Worm (Caenorhabditis elegans): Measurements from ENCODE around the gene clec-141.

Gene clec-141

DNA sequence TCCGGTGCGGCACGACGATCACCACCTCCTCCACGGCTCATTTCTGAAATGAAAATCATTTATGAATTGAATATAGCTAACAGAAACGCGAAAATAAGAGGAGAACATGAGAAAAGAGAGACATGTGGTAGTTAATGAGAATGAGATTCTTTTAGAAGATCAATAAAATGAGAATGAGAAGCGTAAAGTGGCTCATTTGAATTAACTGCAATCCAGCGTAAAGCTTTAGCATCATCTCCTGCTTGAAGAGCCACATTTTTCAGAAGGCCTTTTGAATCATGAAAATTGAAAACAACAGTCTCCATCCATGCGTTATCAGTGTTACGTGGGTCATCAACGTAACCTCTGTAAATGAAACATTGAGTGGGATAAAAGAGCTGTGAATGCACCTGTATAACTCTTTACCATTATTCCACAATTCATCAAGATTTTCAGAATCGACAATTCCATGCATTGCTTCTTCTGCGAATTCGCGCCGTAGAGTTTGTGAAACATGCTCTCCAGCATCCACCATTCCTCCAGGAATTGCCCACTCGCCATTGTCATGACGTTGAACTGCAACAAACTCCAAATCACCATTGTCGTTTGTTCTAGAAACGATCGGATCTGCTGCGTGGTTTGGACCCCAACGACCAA is 18.5 kb downstream of the clec-141 start, which contains the start of gene rsp-4:
TSS of gene rsp-4 (minus strand) at position 51 of the 636 bp plus-strand sequence.
- no peak for TF ChIP-seq ets-7 (tag; optimal IDR thresholded peaks at IDR 0.05)

- TF ChIP-seq tra-4 (tag; optimal IDR thresholded peaks at IDR 0.05) = no peak
- no peak for TF ChIP-seq B0310.2 (tag; optimal IDR thresholded peaks at IDR 0.05)
- TF ChIP-seq ceh-36 (tag; optimal IDR thresholded peaks at IDR 0.05) = no peak
- TF ChIP-seq hmg-4 (GFP tag; optimal IDR thresholded peaks at IDR 0.05) = no peak
- TF ChIP-seq tbx-37 (GFP tag; conservative IDR thresholded peaks at IDR 0.05) = no peak
- no peak for TF ChIP-seq ets-7 (tag; optimal IDR thresholded peaks at IDR 0.05)
- no peak for TF ChIP-seq sea-1 (GFP tag; conservative IDR thresholded peaks at IDR 0.05)
- TF ChIP-seq flt-1 (GFP tag; IDR thresholded peaks at IDR 0.05) = no peak
- no peak for TF ChIP-seq tbx-11 (GFP tag; IDR thresholded peaks at IDR 0.05)
- no peak for TF ChIP-seq hmbx-1 (tag; optimal IDR thresholded peaks at IDR 0.05)
- no peak for TF ChIP-seq ama-1 (optimal IDR thresholded peaks at IDR 0.05)
- TF ChIP-seq pes-1 (GFP tag; IDR thresholded peaks at IDR 0.05) = no peak
- TF ChIP-seq ceh-13 (GFP tag; optimal IDR thresholded peaks at IDR 0.05) = no peak
- no peak for TF ChIP-seq scrt-1 (GFP tag; IDR thresholded peaks at IDR 0.05)
- TF ChIP-seq hnd-1 (tag; optimal IDR thresholded peaks at IDR 0.05) = no peak
These were observed 20.2 kb downstream of the clec-141 start, which contains the start of gene ccpp-6 for ce11 chrII:5387217-5387616. Gene ccpp-6, minus strand, starts transcription at chrII:5387317.

DNA sequence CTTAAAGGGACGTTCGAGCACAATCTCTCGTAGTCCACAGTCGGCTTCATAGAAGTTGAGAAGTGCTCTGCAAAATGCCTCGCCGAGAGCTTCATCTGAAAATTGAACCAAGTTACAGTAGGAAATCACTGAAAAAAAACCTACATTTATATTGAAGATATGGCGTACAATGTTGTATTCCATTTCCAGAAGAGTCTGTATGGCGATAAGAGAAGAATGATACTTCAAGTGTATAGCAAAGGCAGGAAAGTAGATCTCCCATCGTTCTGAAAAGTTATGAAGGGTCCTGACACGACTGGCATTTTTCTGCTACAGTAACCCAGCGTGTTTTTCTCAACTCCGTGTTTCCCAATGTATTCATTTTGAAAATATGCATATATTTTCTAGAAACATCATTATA is 23.2 kb downstream of the clec-141 start:
- TF ChIP-seq F13C5.2 (tag; optimal IDR thresholded peaks at IDR 0.05) (no peak), hmbx-1 (tag; optimal IDR thresholded peaks at IDR 0.05) (no peak), ceh-36 (tag; optimal IDR thresholded peaks at IDR 0.05) (no peak)

DNA sequence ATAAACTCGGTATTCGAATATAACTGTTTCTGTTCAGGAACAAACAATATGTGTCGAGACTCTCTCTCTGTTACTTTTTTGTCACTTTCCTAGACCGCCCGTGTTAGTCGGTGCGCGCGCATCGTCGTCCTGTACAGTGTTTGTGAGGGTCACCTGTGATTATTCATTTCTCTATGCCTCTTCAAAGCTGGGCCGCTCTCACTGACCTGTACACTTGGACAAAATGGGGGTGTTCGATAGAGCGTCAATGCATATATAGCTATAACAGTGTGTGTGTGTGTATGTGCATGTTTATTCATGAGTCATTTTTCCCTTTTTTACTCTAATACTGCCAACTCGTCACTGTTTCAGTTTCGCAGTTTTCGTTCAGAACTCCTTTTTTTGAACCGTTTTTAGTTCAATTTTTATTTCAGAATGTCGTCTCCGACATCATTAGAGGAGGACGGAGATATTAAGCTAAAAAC is 27.8 kb downstream of the clec-141 start, which contains the start of gene pkc-3:
TSS of gene pkc-3 (plus strand) at position 414 of the 464 bp plus-strand sequence.
- TF ChIP-seq flt-1 (GFP tag; IDR thresholded peaks at IDR 0.05) = no peak
- no peak for TF ChIP-seq hnd-1 (tag; optimal IDR thresholded peaks at IDR 0.05)
- TF ChIP-seq ets-7 (tag; optimal IDR thresholded peaks at IDR 0.05) = no peak
- TF ChIP-seq hmg-4 (GFP tag; optimal IDR thresholded peaks at IDR 0.05) = peak; percentile 41

ce11 chrII:5378239-5378521 is 29.3 kb downstream of the clec-141 start:
- TF ChIP-seq tra-4 (tag; optimal IDR thresholded peaks at IDR 0.05) (no peak), ets-7 (tag; optimal IDR thresholded peaks at IDR 0.05) (no peak), hmg-4 (GFP tag; optimal IDR thresholded peaks at IDR 0.05) (no peak), tbx-37 (GFP tag; conservative IDR thresholded peaks at IDR 0.05) (no peak), pes-1 (GFP tag; IDR thresholded peaks at IDR 0.05) (no peak), sea-1 (GFP tag; conservative IDR thresholded peaks at IDR 0.05) (no peak), scrt-1 (GFP tag; IDR thresholded peaks at IDR 0.05) (no peak), ama-1 (optimal IDR thresholded peaks at IDR 0.05) (no peak), aly-1 (tag; optimal IDR thresholded peaks at IDR 0.05) (no peak), flt-1 (GFP tag; IDR thresholded peaks at IDR 0.05) (no peak), hmbx-1 (tag; optimal IDR thresholded peaks at IDR 0.05) (no peak), F13C5.2 (tag; optimal IDR thresholded peaks at IDR 0.05) (no peak)

- no peak for TF ChIP-seq ceh-36 (tag; optimal IDR thresholded peaks at IDR 0.05)
- no peak for TF ChIP-seq F13C5.2 (tag; optimal IDR thresholded peaks at IDR 0.05)
- TF ChIP-seq hmg-4 (GFP tag; optimal IDR thresholded peaks at IDR 0.05) = no peak
- no peak for TF ChIP-seq tbx-37 (GFP tag; conservative IDR thresholded peaks at IDR 0.05)
- no peak for TF ChIP-seq tra-4 (tag; optimal IDR thresholded peaks at IDR 0.05)
- TF ChIP-seq scrt-1 (GFP tag; IDR thresholded peaks at IDR 0.05) = no peak
- TF ChIP-seq ets-7 (tag; optimal IDR thresholded peaks at IDR 0.05) = no peak
- no peak for TF ChIP-seq ama-1 (optimal IDR thresholded peaks at IDR 0.05)
- no peak for TF ChIP-seq pes-1 (GFP tag; IDR thresholded peaks at IDR 0.05)
- no peak for TF ChIP-seq hmbx-1 (tag; optimal IDR thresholded peaks at IDR 0.05)
- TF ChIP-seq ceh-13 (GFP tag; optimal IDR thresholded peaks at IDR 0.05) = no peak
- no peak for TF ChIP-seq sea-1 (GFP tag; conservative IDR thresholded peaks at IDR 0.05)
- no peak for TF ChIP-seq aly-1 (tag; optimal IDR thresholded peaks at IDR 0.05)
- TF ChIP-seq tbx-11 (GFP tag; IDR thresholded peaks at IDR 0.05) = no peak
- no peak for TF ChIP-seq hnd-1 (tag; optimal IDR thresholded peaks at IDR 0.05)
- TF ChIP-seq flt-1 (GFP tag; IDR thresholded peaks at IDR 0.05) = no peak
These were observed 29.8 kb downstream of the clec-141 start, which contains the start of gene prdx-2 for ce11 chrII:5377467-5378238. Gene prdx-2, plus strand, starts transcription at chrII:5378195.

DNA sequence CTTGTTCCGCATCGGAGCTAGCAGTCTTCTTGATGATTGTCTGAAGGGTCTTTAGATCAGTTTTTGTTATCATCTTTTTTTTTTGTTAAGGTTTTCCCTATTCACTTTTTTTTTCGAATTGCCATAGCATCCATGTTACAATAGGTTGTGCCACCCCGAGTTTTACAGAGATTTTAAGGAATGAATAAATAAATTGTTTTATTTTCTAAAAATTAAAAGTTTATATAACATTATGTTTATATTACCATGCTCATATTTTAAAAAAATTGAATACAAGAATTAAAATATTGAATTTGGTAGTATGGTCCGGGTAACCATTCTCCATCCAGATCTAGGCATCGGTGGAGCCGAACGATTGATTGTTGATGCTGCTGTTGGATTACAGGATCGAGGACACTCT is 32.5 kb downstream of the clec-141 start, which contains the start of gene algn-2:
TSS of gene algn-2 (plus strand) at position 301 of the 400 bp plus-strand sequence.
- TF ChIP-seq ama-1 (optimal IDR thresholded peaks at IDR 0.05) (no peak), sea-1 (GFP tag; conservative IDR thresholded peaks at IDR 0.05) (no peak), B0310.2 (tag; optimal IDR thresholded peaks at IDR 0.05) (no peak), pes-1 (GFP tag; IDR thresholded peaks at IDR 0.05) (no peak), flt-1 (GFP tag; IDR thresholded peaks at IDR 0.05) (no peak), tbx-11 (GFP tag; IDR thresholded peaks at IDR 0.05) (no peak), hmbx-1 (tag; optimal IDR thresholded peaks at IDR 0.05) (no peak), ceh-36 (tag; optimal IDR thresholded peaks at IDR 0.05) (no peak), ets-7 (tag; optimal IDR thresholded peaks at IDR 0.05) (no peak), aly-1 (tag; optimal IDR thresholded peaks at IDR 0.05) (no peak), tra-4 (tag; optimal IDR thresholded peaks at IDR 0.05) (no peak), ceh-13 (GFP tag; optimal IDR thresholded peaks at IDR 0.05) (no peak)

Data from whole organism, early embryonic.